Fruit fly (Drosophila melanogaster) whole organism, pupa: ENCODE results near the gene CSN8.

Experiments used
- CG13204 ChIP-seq: fragments of 200-800 bp; sonication (Bioruptor generic); optimal IDR thresholded peaks from 2 replicates; lab custom pipeline; 2018; ENCODE audit warnings: missing biosample characterization, mild to moderate bottlenecking, missing genetic modification characterization, moderate library complexity
- CG15710 ChIP-seq: fragments of 200-800 bp; sonication (Bioruptor generic); optimal IDR thresholded peaks from 2 replicates; lab custom pipeline; 2018; ENCODE audit warnings: missing biosample characterization, mild to moderate bottlenecking, missing genetic modification characterization, moderate library complexity
- CG17806 ChIP-seq: fragments of 200-800 bp; sonication (Bioruptor generic); optimal IDR thresholded peaks from 2 replicates; lab custom pipeline; 2018; ENCODE audit warnings: missing biosample characterization, mild to moderate bottlenecking, missing genetic modification characterization, moderate library complexity
- CG32121 ChIP-seq: fragments of 200-800 bp; sonication (Bioruptor generic); IDR thresholded peaks from 2 replicates; pipeline ENCODE4 v1.3.6; 2022; ENCODE audit warnings: missing biosample characterization, missing genetic modification characterization
- CG34367 ChIP-seq: fragments of 200-800 bp; sonication (Bioruptor generic); optimal IDR thresholded peaks from 2 replicates; lab custom pipeline; 2018; ENCODE audit warnings: missing biosample characterization, mild to moderate bottlenecking, missing genetic modification characterization
- CG4496 ChIP-seq: fragments of 200-800 bp; sonication (Bioruptor generic); IDR thresholded peaks from 3 replicates; pipeline ENCODE4 v1.3.6; 2022; ENCODE audit warnings: missing biosample characterization, missing genetic modification characterization
- CG8301 ChIP-seq: fragments of 200-800 bp; sonication (Bioruptor generic); optimal IDR thresholded peaks from 2 replicates; lab custom pipeline; 2018; ENCODE audit warnings: missing biosample characterization, mild to moderate bottlenecking, missing genetic modification characterization
- CG9948 ChIP-seq: fragments of 200-800 bp; sonication (Bioruptor generic); optimal IDR thresholded peaks from 2 replicates; lab custom pipeline; 2018; ENCODE audit warnings: missing biosample characterization, mild to moderate bottlenecking, missing genetic modification characterization, moderate library complexity
- Ets98B ChIP-seq: fragments of 200-800 bp; sonication (Bioruptor generic); IDR thresholded peaks from 2 replicates; pipeline ENCODE4 v1.3.6; 2022; ENCODE audit warnings: missing biosample characterization, missing genetic modification characterization
- Pif1A ChIP-seq: fragments of 200-800 bp; sonication (Bioruptor generic); optimal IDR thresholded peaks from 3 replicates; lab custom pipeline; 2016; ENCODE audit warnings: missing biosample characterization, missing genetic modification characterization
- Snoo ChIP-seq: fragments of 200-800 bp; sonication (Bioruptor generic); optimal IDR thresholded peaks from 3 replicates; lab custom pipeline; 2017; ENCODE audit warnings: missing biosample characterization, mild to moderate bottlenecking, missing genetic modification characterization, inconsistent platforms
- fd96Ca ChIP-seq: fragments of 200-800 bp; sonication (Bioruptor generic); IDR thresholded peaks from 3 replicates; pipeline ENCODE4 v1.3.6; 2022; ENCODE audit warnings: missing biosample characterization, missing genetic modification characterization
- gl ChIP-seq: fragments of 200-800 bp; sonication (Bioruptor generic); optimal IDR thresholded peaks from 2 replicates; lab custom pipeline; 2018; ENCODE audit warnings: missing biosample characterization, mild to moderate bottlenecking, missing genetic modification characterization
- rn ChIP-seq: fragments of 200-800 bp; sonication (Bioruptor generic); IDR thresholded peaks from 2 replicates; pipeline ENCODE4 v1.3.6; 2022; ENCODE audit warnings: missing biosample characterization, missing genetic modification characterization

DNA sequence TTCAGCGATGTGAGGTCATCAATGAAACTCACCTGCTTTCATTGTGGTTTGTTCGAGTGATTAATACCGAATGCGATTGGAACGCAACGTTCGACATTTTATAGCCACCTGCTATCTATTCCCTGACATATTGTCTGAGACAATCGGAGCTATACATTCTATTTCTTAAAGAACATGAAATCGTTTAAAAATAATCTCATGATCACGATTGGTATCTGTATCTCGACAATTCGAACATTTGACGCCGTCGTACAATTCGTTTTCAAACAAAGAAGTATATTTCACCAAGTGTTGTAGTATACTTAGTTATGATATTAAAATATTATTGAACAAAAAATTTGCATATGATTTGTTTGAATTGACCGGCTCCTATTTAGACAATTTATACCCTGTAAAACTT, 30.2 kb downstream of the CSN8 start, which contains the start of gene Peritrophin-15b:
- TF ChIP-seq CG32121 (GFP tag; lab: Robert Waterston, UW) (no peak), CG8301 (tag; lab: Kevin White, UChicago) (no peak), CG34367 (tag; lab: Kevin White, UChicago) (no peak), fd96Ca (GFP tag; lab: Robert Waterston, UW) (no peak), rn (no peak), Pif1A (no peak), Ets98B (GFP tag; lab: Robert Waterston, UW) (no peak), CG9948 (tag; lab: Kevin White, UChicago) (no peak), CG17806 (tag; lab: Kevin White, UChicago) (no peak), Snoo (tag; lab: Kevin White, UChicago) (no peak), CG13204 (GFP tag; lab: Kevin White, UChicago) (no peak), CG4496 (GFP tag; lab: Robert Waterston, UW) (no peak), CG15710 (tag; lab: Kevin White, UChicago) (no peak), gl (tag; lab: Kevin White, UChicago) (no peak)
